Fruit fly (Drosophila melanogaster): ENCODE measurements around the gene CG33080.

The CG33080 gene

DNA sequence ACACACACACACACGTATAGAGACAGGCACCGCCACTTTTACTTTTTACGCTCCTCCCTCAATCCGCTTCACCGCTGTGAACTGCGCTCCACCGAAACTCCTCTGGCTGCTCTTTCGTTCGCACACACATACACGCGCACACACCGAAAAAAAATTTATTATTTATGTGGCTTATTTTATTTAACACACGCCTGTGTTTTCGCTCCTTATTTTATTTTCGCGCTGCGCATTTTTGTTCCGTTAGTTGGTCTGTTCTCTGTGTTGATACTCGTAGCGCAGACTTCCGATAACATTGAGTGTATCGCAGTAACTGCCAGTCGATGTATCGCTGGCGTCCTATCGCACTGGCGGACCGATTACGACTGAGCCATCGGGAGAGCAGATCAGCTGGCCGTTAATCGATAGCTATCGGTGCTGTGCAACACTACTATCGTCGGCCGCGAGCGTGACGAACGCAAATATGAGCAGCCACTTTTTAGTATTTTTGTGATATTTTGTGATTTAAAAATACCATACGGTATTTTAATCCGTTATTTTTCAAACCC, 20.2 kb upstream of the CG33080 start, which contains the start of gene Snx27 (continued):
- TF ChIP-seq z (GFP tag; IDR thresholded peaks at IDR 0.05) = no peak
- TF ChIP-seq lbe (GFP tag; optimal IDR thresholded peaks at IDR 0.05) = peak; percentile 79
- TF ChIP-seq hkb (optimal IDR thresholded peaks at IDR 0.05) = no peak
- TF ChIP-seq hkb (GFP tag; IDR thresholded peaks at IDR 0.05) = peak; percentile 14; the same call in 1 of the 2 replicates
- peak; percentile 49 for TF ChIP-seq YL-1 (GFP tag; optimal IDR thresholded peaks at IDR 0.05)
- TF ChIP-seq nmo (GFP tag; optimal IDR thresholded peaks at IDR 0.05) = peak; percentile 65
- peak; percentile 25 for TF ChIP-seq PHDP (tag; optimal IDR thresholded peaks at IDR 0.05)
- TF ChIP-seq gcm2 (GFP tag; optimal IDR thresholded peaks at IDR 0.05) = no peak
- TF ChIP-seq fu2 (GFP tag; optimal IDR thresholded peaks at IDR 0.05) = peak; percentile 16
- peak; percentile 50 for TF ChIP-seq CTCF (GFP tag; optimal IDR thresholded peaks at IDR 0.05)
- no peak for TF ChIP-seq BtbVII (GFP tag; optimal IDR thresholded peaks at IDR 0.05)
- peak; percentile 20; the same call in 1 of the 2 replicates for TF ChIP-seq CG4404 (GFP tag; IDR thresholded peaks at IDR 0.05)
- TF ChIP-seq Scr (GFP tag; IDR thresholded peaks at IDR 0.05; ENCODE audit: partially characterized antibody) = peak; percentile 99
- TF ChIP-seq CG14667 (GFP tag; IDR thresholded peaks at IDR 0.05) = no peak
- no peak for TF ChIP-seq Oaz (GFP tag; IDR thresholded peaks at IDR 0.05)
- peak; percentile 100 for TF ChIP-seq BEAF-32 (GFP tag; optimal IDR thresholded peaks at IDR 0.05)
- peak; percentile 83 for TF ChIP-seq HLHmδ (GFP tag; optimal IDR thresholded peaks at IDR 0.05)
- TF ChIP-seq seq (GFP tag; IDR thresholded peaks at IDR 0.05) = no peak
- no peak for TF ChIP-seq ase (GFP tag; IDR thresholded peaks at IDR 0.05)
- no peak for TF ChIP-seq CG18619 (GFP tag; optimal IDR thresholded peaks at IDR 0.05)
- TF ChIP-seq CG14965 (GFP tag; optimal IDR thresholded peaks at IDR 0.05; ENCODE audit: borderline replicate concordance) = no peak
- peak; percentile 99 for TF ChIP-seq Myb (GFP tag; optimal IDR thresholded peaks at IDR 0.05)
- TF ChIP-seq NFAT (GFP tag; IDR thresholded peaks at IDR 0.05) = peak; percentile 52; the same call in 1 of the 2 replicates
- no peak for TF ChIP-seq CG12942 (GFP tag; optimal IDR thresholded peaks at IDR 0.05)
- TF ChIP-seq Dfd (GFP tag; optimal IDR thresholded peaks at IDR 0.05) = no peak
- TF ChIP-seq crol (GFP tag; IDR thresholded peaks at IDR 0.05) = no peak
- TF ChIP-seq HLH54F (GFP tag; optimal IDR thresholded peaks at IDR 0.05) = peak; percentile 56
- peak; percentile 71 for TF ChIP-seq CG6272 (GFP tag; IDR thresholded peaks at IDR 0.05)
- TF ChIP-seq gsb (GFP tag; IDR thresholded peaks at IDR 0.05) = no peak
- no peak for TF ChIP-seq Oli (tag; optimal IDR thresholded peaks at IDR 0.05)
- peak; percentile 93 to 98 for TF ChIP-seq crp (GFP tag; optimal IDR thresholded peaks at IDR 0.05)
- peak; percentile 53 for TF ChIP-seq CoRest (tag; optimal IDR thresholded peaks at IDR 0.05)
- no peak for TF ChIP-seq Ada2b (GFP tag; IDR thresholded peaks at IDR 0.05)
- TF ChIP-seq NC2β (GFP tag; optimal IDR thresholded peaks at IDR 0.05) = peak; percentile 62
- no peak for TF ChIP-seq abd-A (tag; optimal IDR thresholded peaks at IDR 0.05)
- TF ChIP-seq CG4328 (GFP tag; optimal IDR thresholded peaks at IDR 0.05) = no peak
- TF ChIP-seq Dip3 (GFP tag; optimal IDR thresholded peaks at IDR 0.05) = peak; percentile 20
- TF ChIP-seq Elba2 (GFP tag; optimal IDR thresholded peaks at IDR 0.05) = no peak
- TF ChIP-seq CG18262 (tag; optimal IDR thresholded peaks at IDR 0.05) = peak; percentile 6
- peak; percentile 39 for TF ChIP-seq CG17912 (GFP tag; optimal IDR thresholded peaks at IDR 0.05)
- TF ChIP-seq al (GFP tag; IDR thresholded peaks at IDR 0.05) = no peak
- no peak for TF ChIP-seq sim (GFP tag; IDR thresholded peaks at IDR 0.05)
- TF ChIP-seq exex (tag; optimal IDR thresholded peaks at IDR 0.05) = no peak
- peak; percentile 79 for TF ChIP-seq Rfx (GFP tag; IDR thresholded peaks at IDR 0.05)
- no peak for TF ChIP-seq Deaf1 (tag; optimal IDR thresholded peaks at IDR 0.05)
- TF ChIP-seq br (optimal IDR thresholded peaks at IDR 0.05) = no peak
- peak; percentile 70 for TF ChIP-seq Dp (GFP tag; optimal IDR thresholded peaks at IDR 0.05)
- no peak for TF ChIP-seq ash1 (GFP tag; optimal IDR thresholded peaks at IDR 0.05)
- TF ChIP-seq pum (GFP tag; optimal IDR thresholded peaks at IDR 0.05) = peak; percentile 13
- peak; percentile 38 for TF ChIP-seq wek (GFP tag; optimal IDR thresholded peaks at IDR 0.05)
- no peak for TF ChIP-seq CG8359 (GFP tag; optimal IDR thresholded peaks at IDR 0.05; ENCODE audit: borderline replicate concordance)
- no peak for TF ChIP-seq Usf (GFP tag; optimal IDR thresholded peaks at IDR 0.05)

All from whole organism, embryonic.